Worm (Caenorhabditis elegans): ENCODE measurements around the gene ser-2.

The ser-2 gene

DNA sequence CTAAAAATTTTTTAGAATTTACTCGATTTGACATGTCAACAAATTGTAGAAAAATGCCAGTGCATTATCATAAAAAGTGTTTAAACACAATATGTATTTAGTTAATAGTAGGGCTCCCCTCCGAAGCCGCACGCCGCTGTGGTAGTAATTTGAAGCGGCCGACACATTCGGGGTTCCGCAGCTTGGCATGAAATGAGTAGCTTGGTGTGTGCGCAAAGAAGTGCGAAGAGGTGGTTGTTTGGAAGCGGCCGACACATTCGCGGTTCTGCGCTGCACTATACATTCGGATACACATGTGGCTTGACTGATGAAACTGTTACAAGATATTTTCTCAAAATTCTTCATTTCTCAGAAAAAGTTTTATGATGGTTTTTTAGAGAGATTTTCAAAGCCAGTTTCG, 17.2 kb downstream of the ser-2 start:
- TF ChIP-seq mab-5 (tag; optimal IDR thresholded peaks at IDR 0.05) (no peak), drap-1 (GFP tag; optimal IDR thresholded peaks at IDR 0.05) (no peak), ceh-39 (tag; optimal IDR thresholded peaks at IDR 0.05) (no peak), blmp-1 (tag; optimal IDR thresholded peaks at IDR 0.05) (no peak), ceh-83 (GFP tag; optimal IDR thresholded peaks at IDR 0.05) (no peak), M03D4.4 (tag; optimal IDR thresholded peaks at IDR 0.05) (no peak), ceh-43 (GFP tag; optimal IDR thresholded peaks at IDR 0.05) (no peak)

DNA sequence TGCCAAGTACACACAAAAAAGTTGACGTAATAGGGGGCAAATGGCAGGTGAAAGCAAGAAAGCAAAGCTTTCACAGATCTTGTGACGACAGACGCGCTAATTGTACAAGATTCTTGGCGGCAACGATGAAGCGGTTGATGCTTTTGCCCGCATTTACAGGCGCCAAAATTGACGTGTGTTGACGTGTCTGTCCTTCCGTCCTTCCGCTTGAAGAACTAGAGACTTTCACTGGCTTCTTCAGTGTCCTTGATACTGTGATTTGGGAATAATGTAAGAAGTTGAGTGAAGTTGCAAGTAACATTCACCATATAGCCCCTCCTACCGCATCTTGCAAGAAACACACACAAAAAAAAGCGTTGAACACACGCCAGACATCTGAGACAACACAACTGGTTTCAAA, 19.0 kb downstream of the ser-2 start, which contains the start of gene jud-4:
jud-4 (plus strand) TSS at position 376 of the 400 bp plus-strand sequence.
- TF ChIP-seq nhr-12 (tag; optimal IDR thresholded peaks at IDR 0.05), result no peak
- no peak for TF ChIP-seq lin-32 (GFP tag; optimal IDR thresholded peaks at IDR 0.05)
- TF ChIP-seq unc-120 (tag; optimal IDR thresholded peaks at IDR 0.05; ENCODE audit: poor library complexity, severe bottlenecking), result no peak
- TF ChIP-seq tbx-8 (GFP tag; optimal IDR thresholded peaks at IDR 0.05), result no peak
- no peak for TF ChIP-seq sptf-1 (tag; optimal IDR thresholded peaks at IDR 0.05)
- TF ChIP-seq lin-13 (tag; optimal IDR thresholded peaks at IDR 0.05), result no peak
- no peak for TF ChIP-seq ces-1 (GFP tag; optimal IDR thresholded peaks at IDR 0.05)
- no peak for TF ChIP-seq bed-3 (GFP tag; optimal IDR thresholded peaks at IDR 0.05)
- TF ChIP-seq nhr-28 (tag; optimal IDR thresholded peaks at IDR 0.05), result no peak

DNA sequence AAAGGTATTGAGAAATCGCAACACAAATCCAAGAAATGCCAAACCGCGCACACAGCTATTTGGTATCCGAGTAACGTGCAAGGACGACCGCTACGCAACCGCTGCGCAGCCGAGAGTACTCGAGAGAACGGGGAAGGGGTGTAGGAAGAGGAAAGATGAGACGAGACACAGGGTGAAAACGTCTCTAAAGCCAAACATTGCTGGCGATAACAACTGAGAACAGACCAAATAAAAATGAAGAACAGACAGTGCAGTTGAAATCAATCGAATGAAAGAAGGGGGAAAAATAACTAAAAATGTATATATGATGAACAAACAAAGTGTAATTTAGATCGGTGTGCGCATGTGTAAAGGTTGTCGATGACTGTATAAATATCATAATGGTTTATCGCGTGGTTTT, 21.5 kb downstream of the ser-2 start:
- no peak for TF ChIP-seq mls-2 (tag; optimal IDR thresholded peaks at IDR 0.05)
- TF ChIP-seq hlh-1 (tag; optimal IDR thresholded peaks at IDR 0.05), result peak; percentile 2
- no peak for TF ChIP-seq nhr-76 (tag; optimal IDR thresholded peaks at IDR 0.05)
- no peak for TF ChIP-seq drap-1 (GFP tag; optimal IDR thresholded peaks at IDR 0.05)
- TF ChIP-seq bed-3 (GFP tag; optimal IDR thresholded peaks at IDR 0.05), result no peak
- TF ChIP-seq M03D4.4 (tag; optimal IDR thresholded peaks at IDR 0.05), result no peak
- TF ChIP-seq elt-3 (tag; optimal IDR thresholded peaks at IDR 0.05), result no peak
- TF ChIP-seq mep-1 (tag; optimal IDR thresholded peaks at IDR 0.05), result peak; percentile 35
- TF ChIP-seq unc-120 (tag; optimal IDR thresholded peaks at IDR 0.05; ENCODE audit: poor library complexity, severe bottlenecking), result no peak
- no peak for TF ChIP-seq nhr-28 (tag; optimal IDR thresholded peaks at IDR 0.05)
- TF ChIP-seq lin-32 (GFP tag; optimal IDR thresholded peaks at IDR 0.05), result no peak
- TF ChIP-seq lin-13 (tag; optimal IDR thresholded peaks at IDR 0.05), result peak; percentile 0
- no peak for TF ChIP-seq ces-1 (GFP tag; optimal IDR thresholded peaks at IDR 0.05)
- no peak for TF ChIP-seq ceh-83 (GFP tag; optimal IDR thresholded peaks at IDR 0.05)
- TF ChIP-seq ham-2 (GFP tag; optimal IDR thresholded peaks at IDR 0.05), result peak; percentile 30
- no peak for TF ChIP-seq mab-5 (tag; optimal IDR thresholded peaks at IDR 0.05)
- no peak for TF ChIP-seq blmp-1 (tag; optimal IDR thresholded peaks at IDR 0.05)
- no peak for TF ChIP-seq unc-39 (tag; optimal IDR thresholded peaks at IDR 0.05)
- peak; percentile 10 for TF ChIP-seq lsy-2 (tag; optimal IDR thresholded peaks at IDR 0.05)
- TF ChIP-seq tbx-8 (GFP tag; optimal IDR thresholded peaks at IDR 0.05), result no peak
- no peak for TF ChIP-seq nhr-12 (tag; optimal IDR thresholded peaks at IDR 0.05)
- no peak for TF ChIP-seq flh-1 (GFP tag; optimal IDR thresholded peaks at IDR 0.05)
- TF ChIP-seq ztf-11 (tag; optimal IDR thresholded peaks at IDR 0.05), result no peak
- no peak for TF ChIP-seq ceh-39 (tag; optimal IDR thresholded peaks at IDR 0.05)
- no peak for TF ChIP-seq snpc-4 (tag; optimal IDR thresholded peaks at IDR 0.05)
- no peak for TF ChIP-seq elt-1 (tag; optimal IDR thresholded peaks at IDR 0.05; ENCODE audit: borderline replicate concordance, insufficient read depth)
- no peak for TF ChIP-seq sptf-1 (tag; optimal IDR thresholded peaks at IDR 0.05)
- no peak for TF ChIP-seq nhr-2 (tag; optimal IDR thresholded peaks at IDR 0.05)
- peak; percentile 59 for TF ChIP-seq pha-4 (tag; optimal IDR thresholded peaks at IDR 0.05)
- TF ChIP-seq unc-62 (GFP tag; optimal IDR thresholded peaks at IDR 0.05), result no peak
- no peak for TF ChIP-seq zip-8 (tag; optimal IDR thresholded peaks at IDR 0.05)
- no peak for TF ChIP-seq ceh-43 (GFP tag; optimal IDR thresholded peaks at IDR 0.05)
- TF ChIP-seq sem-2 (GFP tag; optimal IDR thresholded peaks at IDR 0.05), result no peak
- TF ChIP-seq nhr-237 (tag; optimal IDR thresholded peaks at IDR 0.05), result no peak
- TF ChIP-seq cnd-1 (tag; optimal IDR thresholded peaks at IDR 0.05), result peak; percentile 21

DNA sequence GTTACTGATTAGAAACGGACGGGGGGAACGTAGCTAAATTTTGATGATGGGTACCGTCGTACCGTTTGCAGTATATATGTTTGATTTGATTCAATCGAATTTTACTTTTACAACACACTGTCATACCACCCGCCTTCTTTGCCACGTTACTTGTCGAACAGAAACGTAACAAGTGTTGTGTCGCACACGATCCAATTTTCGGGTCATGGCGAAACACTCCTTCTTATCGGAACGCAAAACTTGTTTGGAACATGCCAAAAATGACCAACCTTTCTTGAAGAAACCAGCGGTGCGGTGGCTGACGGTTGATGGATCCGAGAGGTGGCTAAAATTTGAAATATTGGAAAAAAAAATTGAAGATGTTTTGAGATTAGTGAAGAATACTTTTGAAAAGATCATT, 22.4 kb downstream of the ser-2 start:
- TF ChIP-seq tbx-8 (GFP tag; optimal IDR thresholded peaks at IDR 0.05) (no peak), nhr-237 (tag; optimal IDR thresholded peaks at IDR 0.05) (no peak), lin-13 (tag; optimal IDR thresholded peaks at IDR 0.05) (no peak), cnd-1 (tag; optimal IDR thresholded peaks at IDR 0.05) (no peak), unc-39 (tag; optimal IDR thresholded peaks at IDR 0.05) (no peak), elt-3 (tag; optimal IDR thresholded peaks at IDR 0.05) (no peak), lsy-2 (tag; optimal IDR thresholded peaks at IDR 0.05) (no peak), hlh-1 (tag; optimal IDR thresholded peaks at IDR 0.05) (no peak), ceh-39 (tag; optimal IDR thresholded peaks at IDR 0.05) (no peak), mep-1 (tag; optimal IDR thresholded peaks at IDR 0.05) (no peak), lin-32 (GFP tag; optimal IDR thresholded peaks at IDR 0.05) (no peak), sem-2 (GFP tag; optimal IDR thresholded peaks at IDR 0.05) (no peak), snpc-4 (tag; optimal IDR thresholded peaks at IDR 0.05) (no peak), pha-4 (tag; optimal IDR thresholded peaks at IDR 0.05) (no peak), flh-1 (GFP tag; optimal IDR thresholded peaks at IDR 0.05) (no peak), nhr-12 (tag; optimal IDR thresholded peaks at IDR 0.05) (no peak), unc-62 (GFP tag; optimal IDR thresholded peaks at IDR 0.05) (no peak), ces-1 (GFP tag; optimal IDR thresholded peaks at IDR 0.05) (no peak), M03D4.4 (tag; optimal IDR thresholded peaks at IDR 0.05) (no peak), nhr-28 (tag; optimal IDR thresholded peaks at IDR 0.05) (no peak)
